Worm (Caenorhabditis elegans): ENCODE data around the gene ubh-3.

The ubh-3 gene

ce11 chrV:6487878-6488277 lies 20.7 kb downstream of the ubh-3 start:
- TF ChIP-seq F22D6.2 (tag; optimal IDR thresholded peaks at IDR 0.05) (no peak), B0261.1 (tag; optimal IDR thresholded peaks at IDR 0.05) (no peak), somi-1 (GFP tag; optimal IDR thresholded peaks at IDR 0.05) (no peak), ceh-91 (GFP tag; IDR thresholded peaks at IDR 0.05) (no peak), F57A8.1 (GFP tag; optimal IDR thresholded peaks at IDR 0.05) (no peak), nhr-80 (tag; optimal IDR thresholded peaks at IDR 0.05) (peak; percentile 6), him-1 (tag; optimal IDR thresholded peaks at IDR 0.05) (no peak), sea-2 (GFP tag; IDR thresholded peaks at IDR 0.05) (no peak), tlf-1 (GFP tag; optimal IDR thresholded peaks at IDR 0.05) (no peak), K12H6.12 (tag; optimal IDR thresholded peaks at IDR 0.05) (no peak), madf-10 (tag; optimal IDR thresholded peaks at IDR 0.05) (peak; percentile 14), nfyb-1 (GFP tag; IDR thresholded peaks at IDR 0.05) (0 out of 2 replicates have a peak, but pooled peaks have one; percentile 32), rpc-1 (optimal IDR thresholded peaks at IDR 0.05) (no peak), rpc-1 (tag; optimal IDR thresholded peaks at IDR 0.05) (no peak), egl-44 (GFP tag; IDR thresholded peaks at IDR 0.05) (0 out of 2 replicates have a peak, but pooled peaks have one; percentile 24), Y56A3A.18 (GFP tag; IDR thresholded peaks at IDR 0.05) (0 out of 2 replicates have a peak, but pooled peaks have one; percentile 7), ceh-58 (GFP tag; IDR thresholded peaks at IDR 0.05) (no peak), atf-7 (tag; optimal IDR thresholded peaks at IDR 0.05) (peak; percentile 10), cebp-2 (GFP tag; IDR thresholded peaks at IDR 0.05) (0 out of 2 replicates have a peak, but pooled peaks have one; percentile 30), tbp1 (GFP tag; optimal IDR thresholded peaks at IDR 0.05) (no peak), nhr-90 (tag; optimal IDR thresholded peaks at IDR 0.05) (peak; percentile 26), zfh-2 (GFP tag; conservative IDR thresholded peaks at IDR 0.05) (no peak), snpc-1.1 (tag; optimal IDR thresholded peaks at IDR 0.05; ENCODE audit: insufficient read depth) (no peak), Y95B8A.8 (GFP tag; IDR thresholded peaks at IDR 0.05) (no peak), sptf-2 (GFP tag; optimal IDR thresholded peaks at IDR 0.05) (no peak), ztf-22 (GFP tag; optimal IDR thresholded peaks at IDR 0.05) (no peak), repo-1 (tag; optimal IDR thresholded peaks at IDR 0.05) (no peak), ama-1 (optimal IDR thresholded peaks at IDR 0.05) (no peak), ama-1 (GFP tag; optimal IDR thresholded peaks at IDR 0.05) (no peak), rec-8 (tag; optimal IDR thresholded peaks at IDR 0.05) (no peak), ceh-27 (GFP tag; optimal IDR thresholded peaks at IDR 0.05) (no peak), akir-1 (GFP tag; optimal IDR thresholded peaks at IDR 0.05) (no peak), xnd-1 (tag; optimal IDR thresholded peaks at IDR 0.05) (no peak), ztf-26 (tag; optimal IDR thresholded peaks at IDR 0.05) (no peak), mxl-1 (tag; optimal IDR thresholded peaks at IDR 0.05) (no peak), lir-1 (GFP tag; conservative IDR thresholded peaks at IDR 0.05) (no peak), attf-3 (GFP tag; conservative IDR thresholded peaks at IDR 0.05) (no peak), B0019.2 (GFP tag; conservative IDR thresholded peaks at IDR 0.05) (no peak), Y67H2A.10 (GFP tag; conservative IDR thresholded peaks at IDR 0.05) (no peak), unc-130 (GFP tag; optimal IDR thresholded peaks at IDR 0.05) (no peak), D2030.7 (GFP tag; IDR thresholded peaks at IDR 0.05) (no peak), hlh-12 (tag; optimal IDR thresholded peaks at IDR 0.05) (no peak), bed-2 (GFP tag; IDR thresholded peaks at IDR 0.05) (no peak), Y53G8AR.9 (GFP tag; conservative IDR thresholded peaks at IDR 0.05) (0 out of 2 replicates have a peak, but pooled peaks have one; percentile 26), ccch-3 (GFP tag; optimal IDR thresholded peaks at IDR 0.05) (no peak), F37B4.10 (GFP tag; IDR thresholded peaks at IDR 0.05) (no peak), Y79H2A.3 (GFP tag; conservative IDR thresholded peaks at IDR 0.05) (no peak), ztf-28 (GFP tag; IDR thresholded peaks at IDR 0.05) (no peak), chd-7 (tag; optimal IDR thresholded peaks at IDR 0.05) (no peak), B0336.3 (GFP tag; IDR thresholded peaks at IDR 0.05) (no peak), madf-8 (GFP tag; conservative IDR thresholded peaks at IDR 0.05) (no peak)
